Worm (Caenorhabditis elegans): ENCODE results near the gene Y50D4A.6.

Y50D4A.6 gene

ce11 chrV:1235355-1235754 lies 36.3 kb upstream of the Y50D4A.6 start, which contains the start of gene madd-2:
Gene madd-2, minus strand, starts transcription at chrV:1235455.
- TF ChIP-seq ceh-6 (GFP tag; optimal IDR thresholded peaks at IDR 0.05): no peak
- TF ChIP-seq fax-1 (tag; optimal IDR thresholded peaks at IDR 0.05): no peak
- TF ChIP-seq tbx-2 (tag; optimal IDR thresholded peaks at IDR 0.05): no peak
- no peak for TF ChIP-seq pax-1 (tag; optimal IDR thresholded peaks at IDR 0.05)
- no peak for TF ChIP-seq ref-2 (tag; optimal IDR thresholded peaks at IDR 0.05)
- TF ChIP-seq sox-2 (GFP tag; IDR thresholded peaks at IDR 0.05): no peak
- no peak for TF ChIP-seq ceh-45 (GFP tag; IDR thresholded peaks at IDR 0.05)
- no peak for TF ChIP-seq ceh-30 (tag; optimal IDR thresholded peaks at IDR 0.05)
- TF ChIP-seq nhr-11 (tag; optimal IDR thresholded peaks at IDR 0.05): no peak
- no peak for TF ChIP-seq T23F11.4 (GFP tag; optimal IDR thresholded peaks at IDR 0.05)
- TF ChIP-seq tbx-7 (tag; optimal IDR thresholded peaks at IDR 0.05): no peak

ce11 chrV:1232574-1232973 lies 33.5 kb upstream of the Y50D4A.6 start:
- no peak for TF ChIP-seq nhr-11 (tag; optimal IDR thresholded peaks at IDR 0.05)
- TF ChIP-seq tbx-7 (tag; optimal IDR thresholded peaks at IDR 0.05): no peak

- no peak for TF ChIP-seq nfya-1 (tag; optimal IDR thresholded peaks at IDR 0.05)
- TF ChIP-seq dve-1 (tag; optimal IDR thresholded peaks at IDR 0.05): peak; percentile 85
Measured at ce11 chrV:1230540-1230939, 31.5 kb upstream of the Y50D4A.6 start.

- TF ChIP-seq ceh-22 (tag; optimal IDR thresholded peaks at IDR 0.05) (no peak), unc-55 (GFP tag; optimal IDR thresholded peaks at IDR 0.05) (peak; percentile 45)
Measured at ce11 chrV:1228884-1229662, 30.0 kb upstream of the Y50D4A.6 start.

ce11 chrV:1227756-1228665 lies 28.9 kb upstream of the Y50D4A.6 start:
- peak; percentile 5 for TF ChIP-seq unc-55 (GFP tag; optimal IDR thresholded peaks at IDR 0.05)
- TF ChIP-seq C38D4.7 (GFP tag; optimal IDR thresholded peaks at IDR 0.05): no peak
- TF ChIP-seq ref-2 (tag; optimal IDR thresholded peaks at IDR 0.05): no peak
- no peak for TF ChIP-seq C08G9.2 (tag; optimal IDR thresholded peaks at IDR 0.05)
- TF ChIP-seq unc-42 (tag; optimal IDR thresholded peaks at IDR 0.05): peak; percentile 79
- peak; percentile 5 for TF ChIP-seq ceh-31 (tag; optimal IDR thresholded peaks at IDR 0.05)
- no peak for TF ChIP-seq rnt-1 (tag; optimal IDR thresholded peaks at IDR 0.05)

ce11 chrV:1226239-1226638 lies 27.2 kb upstream of the Y50D4A.6 start:
- no peak for TF ChIP-seq sox-4 (tag; optimal IDR thresholded peaks at IDR 0.05)
- TF ChIP-seq gmeb-2 (tag; optimal IDR thresholded peaks at IDR 0.05): no peak
- TF ChIP-seq ceh-48 (tag; optimal IDR thresholded peaks at IDR 0.05): no peak
- TF ChIP-seq pax-1 (tag; optimal IDR thresholded peaks at IDR 0.05): no peak
- TF ChIP-seq ceh-45 (GFP tag; IDR thresholded peaks at IDR 0.05): no peak
- no peak for TF ChIP-seq ztf-16 (tag; optimal IDR thresholded peaks at IDR 0.05)
- TF ChIP-seq lin-11 (tag; optimal IDR thresholded peaks at IDR 0.05): no peak
- no peak for TF ChIP-seq fax-1 (tag; optimal IDR thresholded peaks at IDR 0.05)
- TF ChIP-seq ceh-34 (tag; optimal IDR thresholded peaks at IDR 0.05): no peak
- no peak for TF ChIP-seq sdc-2 (tag; optimal IDR thresholded peaks at IDR 0.05)
- TF ChIP-seq hlh-6 (tag; optimal IDR thresholded peaks at IDR 0.05): no peak
- TF ChIP-seq rnt-1 (tag; optimal IDR thresholded peaks at IDR 0.05): no peak
- no peak for TF ChIP-seq nhr-11 (tag; optimal IDR thresholded peaks at IDR 0.05)
- TF ChIP-seq pha-4 (tag; optimal IDR thresholded peaks at IDR 0.05): no peak
- no peak for TF ChIP-seq npax-4 (tag; optimal IDR thresholded peaks at IDR 0.05)
- TF ChIP-seq unc-55 (GFP tag; optimal IDR thresholded peaks at IDR 0.05): no peak
- TF ChIP-seq ceh-22 (tag; optimal IDR thresholded peaks at IDR 0.05): no peak
- TF ChIP-seq dve-1 (tag; optimal IDR thresholded peaks at IDR 0.05): no peak
- TF ChIP-seq sox-2 (GFP tag; IDR thresholded peaks at IDR 0.05): no peak

All from whole organism, late embryonic.